Worm (Caenorhabditis elegans) whole organism, young adult: ENCODE measurements around the gene T26C5.2.
A peak's percentile ranks its signal among the peaks of the same experiment; 100 is the strongest.

Experiments
- B0336.3 ChIP-seq: fragments of 200-800 bp; sonication (Bioruptor generic); IDR thresholded peaks from 2 replicates; pipeline ENCODE4 v1.3.6; 2022; ENCODE audit warnings: missing genetic modification characterization, missing compliant biosample characterization
- C06A6.2 ChIP-seq: fragments of 200-800 bp; sonication (Bioruptor generic); conservative IDR thresholded peaks from 2 replicates; pipeline ENCODE4 v1.3.6; 2022; ENCODE audit warnings: missing genetic modification characterization, missing compliant biosample characterization
- D2030.7 ChIP-seq: fragments of 200-800 bp; sonication (Bioruptor generic); IDR thresholded peaks from 2 replicates; pipeline ENCODE4 v1.3.6; 2022; ENCODE audit warnings: missing genetic modification reagents, missing genetic modification characterization, missing compliant biosample characterization
- F37B4.10 ChIP-seq: fragments of 200-800 bp; sonication (Bioruptor generic); IDR thresholded peaks from 2 replicates; pipeline ENCODE4 v1.3.6; 2022; ENCODE audit warnings: missing genetic modification characterization, missing compliant biosample characterization
- F52B5.7 ChIP-seq: sonication (generic microtip); optimal IDR thresholded peaks from 2 replicates; lab custom pipeline; 2016; ENCODE audit warnings: mild to moderate bottlenecking, missing genetic modification characterization, missing compliant biosample characterization
- F57A8.1 ChIP-seq: fragments of 200-800 bp; sonication (Bioruptor generic); optimal IDR thresholded peaks from 2 replicates; lab custom pipeline; 2018; ENCODE audit warnings: mild to moderate bottlenecking, missing genetic modification characterization, moderate library complexity, missing compliant biosample characterization
- F57C9.4 ChIP-seq: sonication (generic microtip); optimal IDR thresholded peaks from 2 replicates; lab custom pipeline; 2017; ENCODE audit warnings: mild to moderate bottlenecking, missing genetic modification characterization, missing compliant biosample characterization
- K11D2.4 ChIP-seq: fragments of 200-800 bp; sonication (Bioruptor generic); IDR thresholded peaks from 2 replicates; pipeline ENCODE4 v1.3.6; 2022; ENCODE audit warnings: missing genetic modification reagents, missing genetic modification characterization, missing compliant biosample characterization
- T26A5.8 ChIP-seq: sonication (generic microtip); optimal IDR thresholded peaks from 2 replicates; lab custom pipeline; 2016; ENCODE audit warnings: missing genetic modification characterization, missing compliant biosample characterization
- Y67H2A.10 ChIP-seq: fragments of 200-800 bp; sonication (Bioruptor generic); conservative IDR thresholded peaks from 2 replicates; pipeline ENCODE4 v1.3.6; 2022; ENCODE audit warnings: missing genetic modification reagents, missing genetic modification characterization, missing compliant biosample characterization
- ZK185.1 ChIP-seq: sonication (generic microtip); optimal IDR thresholded peaks from 2 replicates; lab custom pipeline; 2016; ENCODE audit warnings: mild to moderate bottlenecking, missing genetic modification characterization, missing compliant biosample characterization; ENCODE audit not compliant: poor library complexity, severe bottlenecking
- ama-1 ChIP-seq, 3 experiments: fragments of 150-350 bp in 1 of 3; sonication (generic microtip) in 2 of 3; optimal IDR thresholded peaks; 2 replicates each; lab custom pipeline; 2014 to 2018; ENCODE audit warnings: missing biosample characterization in 2 of 3, missing genetic modification characterization in 2 of 3, missing genetic modification reagents in 2 of 3
- aptf-2 ChIP-seq: fragments of 200-800 bp; sonication (Bioruptor generic); conservative IDR thresholded peaks from 2 replicates; pipeline ENCODE4 v1.3.6; 2022; ENCODE audit warnings: missing genetic modification reagents, missing genetic modification characterization, missing compliant biosample characterization
- aptf-3 ChIP-seq: fragments of 200-800 bp; sonication (Bioruptor generic); IDR thresholded peaks from 2 replicates; pipeline ENCODE4 v1.3.6; 2022; ENCODE audit warnings: missing genetic modification characterization, missing compliant biosample characterization
- attf-5 ChIP-seq: fragments of 200-800 bp; sonication (Bioruptor generic); optimal IDR thresholded peaks from 2 replicates; lab custom pipeline; 2018; ENCODE audit warnings: mild to moderate bottlenecking, missing genetic modification characterization, missing compliant biosample characterization
- cebp-1 ChIP-seq, 2 experiments: fragments of 200-800 bp in 1 of 2; sonication (Bioruptor generic) in 1 of 2; sonication (generic microtip) in 1 of 2; IDR thresholded peaks in 1 of 2; optimal IDR thresholded peaks in 1 of 2; 2 replicates each; pipeline versions ENCODE4 v1.3.6 to Lab custom; 2017 to 2022; ENCODE audit warnings: missing compliant biosample characterization in 2 of 2, missing genetic modification characterization in 2 of 2, mild to moderate bottlenecking in 1 of 2, missing genetic modification reagents in 1 of 2, moderate library complexity in 1 of 2
- ceh-27 ChIP-seq: fragments of 200-800 bp; sonication (Bioruptor generic); optimal IDR thresholded peaks from 2 replicates; lab custom pipeline; 2018; ENCODE audit warnings: mild to moderate bottlenecking, missing genetic modification characterization, moderate library complexity, missing compliant biosample characterization
- ceh-91 ChIP-seq: fragments of 200-800 bp; sonication (Bioruptor generic); IDR thresholded peaks from 2 replicates; pipeline ENCODE4 v1.3.6; 2022; ENCODE audit warnings: missing genetic modification reagents, missing genetic modification characterization, missing compliant biosample characterization
- dox-1 ChIP-seq: fragments of 200-800 bp; sonication (Bioruptor generic); IDR thresholded peaks from 2 replicates; pipeline ENCODE4 v1.3.6; 2022; ENCODE audit warnings: missing genetic modification reagents, missing genetic modification characterization, missing compliant biosample characterization
- egl-44 ChIP-seq: fragments of 200-800 bp; sonication (Bioruptor generic); IDR thresholded peaks from 2 replicates; pipeline ENCODE4 v1.3.6; 2022; ENCODE audit warnings: missing genetic modification reagents, missing genetic modification characterization, missing compliant biosample characterization
- ekl-4 ChIP-seq: fragments of 200-800 bp; sonication (Bioruptor generic); IDR thresholded peaks from 2 replicates; pipeline ENCODE4 v1.3.6; 2022; ENCODE audit warnings: missing genetic modification reagents, missing genetic modification characterization, missing compliant biosample characterization
- ets-4 ChIP-seq: fragments of 200-800 bp; sonication (Bioruptor generic); optimal IDR thresholded peaks from 2 replicates; lab custom pipeline; 2018; ENCODE audit warnings: mild to moderate bottlenecking, missing genetic modification characterization, missing compliant biosample characterization
- let-526 ChIP-seq: fragments of 200-800 bp; sonication (Bioruptor generic); IDR thresholded peaks from 2 replicates; pipeline ENCODE4 v1.3.6; 2022; ENCODE audit warnings: missing genetic modification reagents, missing genetic modification characterization, missing compliant biosample characterization
- let-607 ChIP-seq, 2 experiments: fragments of 200-800 bp in 1 of 2; sonication (Bioruptor generic) in 1 of 2; sonication (generic microtip) in 1 of 2; optimal IDR thresholded peaks; 2 replicates each; lab custom pipeline; 2016 to 2018; ENCODE audit warnings: mild to moderate bottlenecking in 2 of 2, missing compliant biosample characterization in 2 of 2, missing genetic modification characterization in 2 of 2, moderate library complexity in 2 of 2, missing genotype in 1 of 2
- lin-26 ChIP-seq: fragments of 200-800 bp; sonication (Bioruptor generic); IDR thresholded peaks from 2 replicates; pipeline ENCODE4 v1.3.6; 2022; ENCODE audit warnings: missing genetic modification reagents, missing genetic modification characterization, missing compliant biosample characterization
- lin-54 ChIP-seq: fragments of 200-800 bp; sonication (Bioruptor generic); optimal IDR thresholded peaks from 2 replicates; lab custom pipeline; 2018; ENCODE audit warnings: mild to moderate bottlenecking, missing genetic modification characterization, missing compliant biosample characterization
- madf-10 ChIP-seq: sonication (generic microtip); optimal IDR thresholded peaks from 2 replicates; lab custom pipeline; 2016; ENCODE audit warnings: mild to moderate bottlenecking, missing genetic modification characterization, missing compliant biosample characterization
- madf-3 ChIP-seq: fragments of 200-800 bp; sonication (Bioruptor generic); IDR thresholded peaks from 2 replicates; pipeline ENCODE4 v1.3.6; 2022; ENCODE audit warnings: missing genetic modification reagents, missing genetic modification characterization, missing compliant biosample characterization
- nfya-1 ChIP-seq: sonication (generic microtip); optimal IDR thresholded peaks from 2 replicates; lab custom pipeline; 2017; ENCODE audit warnings: antibody characterized with exemption, missing compliant biosample characterization, missing genetic modification characterization, borderline replicate concordance; ENCODE audit not compliant: insufficient read depth
- nfyb-1 ChIP-seq: fragments of 200-800 bp; sonication (Bioruptor generic); IDR thresholded peaks from 2 replicates; pipeline ENCODE4 v1.3.6; 2022; ENCODE audit warnings: missing genetic modification reagents, missing genetic modification characterization, missing compliant biosample characterization
- nhr-120 ChIP-seq: fragments of 200-800 bp; sonication (Bioruptor generic); IDR thresholded peaks from 2 replicates; pipeline ENCODE4 v1.3.6; 2022; ENCODE audit warnings: missing genetic modification characterization, missing compliant biosample characterization
- nhr-179 ChIP-seq: sonication (generic microtip); optimal IDR thresholded peaks from 2 replicates; lab custom pipeline; 2016; ENCODE audit warnings: mild to moderate bottlenecking, missing genetic modification characterization, missing compliant biosample characterization
- nhr-90 ChIP-seq: sonication (generic microtip); optimal IDR thresholded peaks from 2 replicates; lab custom pipeline; 2016; ENCODE audit warnings: missing genotype, mild to moderate bottlenecking, missing genetic modification characterization, missing compliant biosample characterization
- pbrm-1 ChIP-seq: fragments of 200-800 bp; sonication (Bioruptor generic); IDR thresholded peaks from 2 replicates; pipeline ENCODE4 v1.3.6; 2022; ENCODE audit warnings: missing genetic modification reagents, missing genetic modification characterization, missing compliant biosample characterization
- repo-1 ChIP-seq: sonication (generic microtip); optimal IDR thresholded peaks from 2 replicates; lab custom pipeline; 2017; ENCODE audit warnings: mild to moderate bottlenecking, missing genetic modification characterization, missing compliant biosample characterization
- snpc-4 ChIP-seq, 5 experiments: fragments of 150-350 bp in 1 of 5; sonication (generic microtip) in 4 of 5; optimal IDR thresholded peaks; 2 replicates each; lab custom pipeline; 2014 to 2018; ENCODE audit warnings: missing genetic modification characterization in 5 of 5, missing biosample characterization in 3 of 5, antibody characterized with exemption in 2 of 5, mild to moderate bottlenecking in 2 of 5, missing compliant biosample characterization in 2 of 5, missing genotype in 2 of 5, moderate library complexity in 2 of 5, missing genetic modification reagents in 1 of 5
- somi-1 ChIP-seq: fragments of 200-800 bp; sonication (Bioruptor generic); optimal IDR thresholded peaks from 2 replicates; lab custom pipeline; 2018; ENCODE audit warnings: mild to moderate bottlenecking, missing genetic modification characterization, missing compliant biosample characterization
- tlf-1 ChIP-seq: fragments of 200-800 bp; sonication (Bioruptor generic); optimal IDR thresholded peaks from 2 replicates; lab custom pipeline; 2018; ENCODE audit warnings: mild to moderate bottlenecking, missing genetic modification characterization, missing compliant biosample characterization
- ztf-18 ChIP-seq: sonication (generic microtip); optimal IDR thresholded peaks from 2 replicates; lab custom pipeline; 2016; ENCODE audit warnings: missing genotype, mild to moderate bottlenecking, missing genetic modification characterization, missing compliant biosample characterization
- ztf-22 ChIP-seq: fragments of 200-800 bp; sonication (Bioruptor generic); optimal IDR thresholded peaks from 2 replicates; lab custom pipeline; 2018; ENCODE audit warnings: mild to moderate bottlenecking, missing genetic modification characterization, moderate library complexity, missing compliant biosample characterization
- ztf-28 ChIP-seq: fragments of 200-800 bp; sonication (Bioruptor generic); IDR thresholded peaks from 2 replicates; pipeline ENCODE4 v1.3.6; 2022; ENCODE audit warnings: missing genetic modification reagents, missing genetic modification characterization, missing compliant biosample characterization

Gene T26C5.2

ce11 chrII:9282787-9283186 is 49.8 kb downstream of the T26C5.2 start (continued):
- TF ChIP-seq ztf-22 (GFP tag; lab: Kevin White, UChicago) (peak; percentile 40), ets-4 (GFP tag; lab: Kevin White, UChicago) (peak; percentile 85), ekl-4 (GFP tag; lab: Robert Waterston, UW) (peak; percentile 83), lin-26 (GFP tag; lab: Robert Waterston, UW) (peak; percentile 63), pbrm-1 (GFP tag; lab: Robert Waterston, UW) (peak; percentile 70; the same call in 1 of the 2 replicates), nhr-120 (no peak), tlf-1 (peak; percentile 44), D2030.7 (no peak), somi-1 (GFP tag; lab: Kevin White, UChicago) (peak; percentile 73), nfyb-1 (GFP tag; lab: Robert Waterston, UW) (peak; percentile 91), let-526 (GFP tag; lab: Robert Waterston, UW) (no peak), let-607 (tag; optimal IDR thresholded peaks at IDR 0.05; lab: Kevin White, UChicago) (peak; percentile 58 to 62), ztf-18 (tag; lab: Kevin White, UChicago) (peak; percentile 64), ZK185.1 (tag; lab: Kevin White, UChicago) (peak; percentile 87), B0336.3 (GFP tag; lab: Robert Waterston, UW) (peak; percentile 84; the same call in 1 of the 2 replicates), madf-3 (GFP tag; lab: Robert Waterston, UW) (no peak), nfya-1 (tag; lab: Kevin White, UChicago) (no peak), repo-1 (tag; lab: Kevin White, UChicago) (peak; percentile 65), madf-10 (tag; lab: Kevin White, UChicago) (peak; percentile 77), egl-44 (GFP tag; lab: Robert Waterston, UW) (0 out of 2 replicates have a peak, but pooled peaks have one; percentile 67), ceh-27 (GFP tag; lab: Kevin White, UChicago) (peak; percentile 81)

DNA sequence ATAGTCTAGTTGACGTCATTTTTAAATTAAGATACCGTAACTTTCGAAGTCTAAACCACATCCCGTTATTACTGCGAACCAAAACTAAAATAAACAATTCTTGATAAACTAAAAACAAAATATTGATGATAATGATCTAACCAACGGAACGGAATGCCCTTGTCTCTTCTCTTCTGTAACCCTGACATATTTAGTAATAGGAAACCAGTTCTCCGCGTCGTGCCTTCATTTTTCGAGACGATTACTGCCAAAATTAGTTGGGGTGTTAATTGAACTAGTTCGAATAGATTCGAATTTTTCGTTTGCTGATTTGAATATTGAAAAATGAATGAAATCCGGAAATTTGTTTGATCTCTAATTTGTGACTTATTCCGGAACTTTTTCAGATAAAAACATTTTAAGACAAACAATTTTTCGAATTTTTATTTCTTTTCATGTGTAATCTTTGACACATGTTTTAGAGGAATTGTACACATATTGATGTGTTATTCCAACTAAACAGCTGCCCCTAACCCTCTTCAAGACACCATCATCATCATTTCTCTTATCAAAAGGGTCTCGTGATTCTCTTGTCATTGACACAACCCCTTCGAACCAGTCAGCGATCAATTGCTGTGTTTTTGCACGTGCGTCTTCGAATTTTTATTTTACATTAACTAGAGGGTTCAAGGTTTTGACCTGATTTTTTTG is 50.8 kb downstream of the T26C5.2 start:
- peak; percentile 45; the same call in 1 of the 2 replicates for TF ChIP-seq pbrm-1 (GFP tag; lab: Robert Waterston, UW)
- peak in 1 of 2 experiments; percentile 73 for TF ChIP-seq let-607 (tag; optimal IDR thresholded peaks at IDR 0.05; lab: Kevin White, UChicago)
- no peak for TF ChIP-seq F37B4.10 (GFP tag; lab: Robert Waterston, UW)
- TF ChIP-seq dox-1: 0 out of 2 replicates have a peak, but pooled peaks have one; percentile 33
- no peak for TF ChIP-seq ztf-28 (GFP tag; lab: Robert Waterston, UW)
- no peak for TF ChIP-seq nhr-179 (tag; lab: Kevin White, UChicago)
- TF ChIP-seq ekl-4 (GFP tag; lab: Robert Waterston, UW): no peak
- TF ChIP-seq snpc-4 (GFP tag; optimal IDR thresholded peaks at IDR 0.05; lab: Kevin White, UChicago): no peak
- peak in 3 of 4 experiments; percentile 16 to 40 (median 23) for TF ChIP-seq snpc-4 (tag; optimal IDR thresholded peaks at IDR 0.05; lab: Kevin White, UChicago)
- TF ChIP-seq F52B5.7: no peak
- TF ChIP-seq B0336.3 (GFP tag; lab: Robert Waterston, UW): peak; percentile 73; the same call in 1 of the 2 replicates
- peak; percentile 42 for TF ChIP-seq ama-1 (optimal IDR thresholded peaks at IDR 0.05; lab: Kevin White, UChicago)
- no peak for TF ChIP-seq ama-1 (GFP tag; optimal IDR thresholded peaks at IDR 0.05; lab: Kevin White, UChicago)
- no peak for TF ChIP-seq T26A5.8 (tag; lab: Kevin White, UChicago)
- peak; percentile 68 for TF ChIP-seq somi-1 (GFP tag; lab: Kevin White, UChicago)
- 0 out of 2 replicates have a peak, but pooled peaks have one; percentile 26 for TF ChIP-seq C06A6.2 (GFP tag; lab: Robert Waterston, UW)
- TF ChIP-seq aptf-2 (GFP tag; lab: Robert Waterston, UW): no peak
- TF ChIP-seq F57A8.1: no peak
- peak; percentile 63 for TF ChIP-seq egl-44 (GFP tag; lab: Robert Waterston, UW)
- TF ChIP-seq K11D2.4 (GFP tag; lab: Robert Waterston, UW): peak; percentile 28; the same call in 1 of the 2 replicates
- TF ChIP-seq cebp-1 (GFP tag; IDR thresholded peaks at IDR 0.05; lab: Robert Waterston, UW): peak; percentile 47; the same call in 1 of the 2 replicates
- peak; percentile 76 for TF ChIP-seq cebp-1 (tag; optimal IDR thresholded peaks at IDR 0.05; lab: Kevin White, UChicago)
- peak; percentile 44 for TF ChIP-seq lin-54 (GFP tag; lab: Kevin White, UChicago)
- no peak for TF ChIP-seq ceh-91 (GFP tag; lab: Robert Waterston, UW)
- TF ChIP-seq repo-1 (tag; lab: Kevin White, UChicago): peak; percentile 1
- TF ChIP-seq nfyb-1 (GFP tag; lab: Robert Waterston, UW): peak; percentile 82
- TF ChIP-seq madf-3 (GFP tag; lab: Robert Waterston, UW): no peak
- TF ChIP-seq nhr-90 (tag; lab: Kevin White, UChicago): peak; percentile 40
- no peak for TF ChIP-seq let-526 (GFP tag; lab: Robert Waterston, UW)
- no peak for TF ChIP-seq F57C9.4 (tag; lab: Kevin White, UChicago)
- no peak for TF ChIP-seq Y67H2A.10 (GFP tag; lab: Robert Waterston, UW)
- no peak for TF ChIP-seq aptf-3 (GFP tag; lab: Robert Waterston, UW)
- TF ChIP-seq attf-5 (GFP tag; lab: Kevin White, UChicago): peak; percentile 54
